Fruit fly (Drosophila melanogaster): ENCODE measurements around the gene CG11815.

The CG11815 gene

DNA sequence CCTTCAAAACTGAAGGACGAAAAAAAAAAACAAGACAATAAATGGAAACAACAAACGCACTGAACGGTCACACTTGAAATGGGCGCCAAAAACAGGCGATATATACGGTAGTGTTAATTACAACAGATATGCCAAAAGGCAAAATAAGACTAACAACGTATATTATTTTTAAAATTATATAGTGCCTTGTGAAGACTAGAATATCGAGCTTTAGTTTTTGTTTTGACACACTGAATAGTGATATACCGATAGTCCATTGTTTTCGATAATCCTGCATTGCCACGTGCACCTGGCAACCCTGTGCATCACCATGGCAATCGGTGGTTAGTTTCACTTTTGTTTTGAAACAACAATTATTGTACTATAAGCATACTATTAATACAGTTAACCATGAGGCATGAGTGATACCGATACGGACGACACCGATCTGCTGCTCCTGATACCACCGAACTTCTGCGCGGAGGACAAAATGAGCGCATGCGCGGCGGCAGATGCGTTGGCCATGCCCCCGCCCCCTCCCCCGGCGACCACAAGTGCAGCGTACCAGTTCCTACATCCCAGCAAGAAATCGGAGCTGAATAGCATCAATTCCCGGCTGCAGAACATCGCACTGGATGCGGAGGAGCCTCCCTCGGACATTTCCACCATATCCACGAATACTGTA lies 23.4 kb downstream of the CG11815 start, which contains the start of the genes mu2 and Cnb (continued):
- TF ChIP-seq CG12155 (GFP tag; optimal IDR thresholded peaks at IDR 0.05) (no peak), Hr3 (GFP tag; optimal IDR thresholded peaks at IDR 0.05) (no peak), CG1647 (GFP tag; optimal IDR thresholded peaks at IDR 0.05) (no peak), D19A (tag; optimal IDR thresholded peaks at IDR 0.05) (no peak), CG9215 (GFP tag; IDR thresholded peaks at IDR 0.05) (no peak), CG4820 (GFP tag; optimal IDR thresholded peaks at IDR 0.05) (no peak), Meics (GFP tag; optimal IDR thresholded peaks at IDR 0.05) (no peak), CG6854 (GFP tag; optimal IDR thresholded peaks at IDR 0.05) (no peak), CG7271 (tag; optimal IDR thresholded peaks at IDR 0.05) (no peak), ERR (GFP tag; optimal IDR thresholded peaks at IDR 0.05) (no peak), Deaf1 (tag; optimal IDR thresholded peaks at IDR 0.05) (no peak), CG17912 (GFP tag; optimal IDR thresholded peaks at IDR 0.05) (no peak), CG1792 (GFP tag; optimal IDR thresholded peaks at IDR 0.05) (no peak), chm (GFP tag; IDR thresholded peaks at IDR 0.05) (no peak), rib (GFP tag; IDR thresholded peaks at IDR 0.05) (no peak), hkb (optimal IDR thresholded peaks at IDR 0.05) (peak; percentile 25), hkb (GFP tag; IDR thresholded peaks at IDR 0.05) (no peak), HLH54F (GFP tag; optimal IDR thresholded peaks at IDR 0.05) (peak; percentile 20), lmd (GFP tag; IDR thresholded peaks at IDR 0.05) (no peak), NC2α (GFP tag; optimal IDR thresholded peaks at IDR 0.05) (no peak), BEAF-32 (GFP tag; optimal IDR thresholded peaks at IDR 0.05) (peak; percentile 89), Sin3A (optimal IDR thresholded peaks at IDR 0.05) (peak; percentile 90), CG3281 (GFP tag; optimal IDR thresholded peaks at IDR 0.05) (no peak), wdn (GFP tag; IDR thresholded peaks at IDR 0.05) (no peak), Blimp-1 (GFP tag; optimal IDR thresholded peaks at IDR 0.05) (peak; percentile 91), cwo (GFP tag; optimal IDR thresholded peaks at IDR 0.05) (no peak), kay (GFP tag; optimal IDR thresholded peaks at IDR 0.05) (no peak), dysf (GFP tag; IDR thresholded peaks at IDR 0.05) (no peak), Mrtf (GFP tag; IDR thresholded peaks at IDR 0.05) (no peak), ssp (GFP tag; IDR thresholded peaks at IDR 0.05) (no peak), CG12744 (GFP tag; optimal IDR thresholded peaks at IDR 0.05) (no peak), HLH4C (GFP tag; IDR thresholded peaks at IDR 0.05; ENCODE audit: partially characterized antibody) (peak; percentile 72), CG3995 (GFP tag; optimal IDR thresholded peaks at IDR 0.05) (no peak), dan (GFP tag; IDR thresholded peaks at IDR 0.05) (no peak), Dip3 (GFP tag; optimal IDR thresholded peaks at IDR 0.05) (peak; percentile 15), CG7372 (GFP tag; IDR thresholded peaks at IDR 0.05) (no peak), stc (GFP tag; IDR thresholded peaks at IDR 0.05) (no peak), CG6654 (GFP tag; optimal IDR thresholded peaks at IDR 0.05) (no peak), CG30020 (tag; optimal IDR thresholded peaks at IDR 0.05) (no peak), CG12942 (GFP tag; optimal IDR thresholded peaks at IDR 0.05) (no peak), CG12391 (tag; optimal IDR thresholded peaks at IDR 0.05) (no peak), CG9932 (GFP tag; IDR thresholded peaks at IDR 0.05) (peak; percentile 73), CG16779 (GFP tag; IDR thresholded peaks at IDR 0.05) (no peak), Hr51 (GFP tag; optimal IDR thresholded peaks at IDR 0.05) (peak in 1 of 2 experiments; percentile 13), Nf-YC (tag; optimal IDR thresholded peaks at IDR 0.05) (no peak), CG17361 (GFP tag; IDR thresholded peaks at IDR 0.05) (no peak), sd (tag; optimal IDR thresholded peaks at IDR 0.05) (no peak), Gug (GFP tag; IDR thresholded peaks at IDR 0.05) (0 out of 4 replicates have a peak, but pooled peaks have one; percentile 27), CG17186 (GFP tag; optimal IDR thresholded peaks at IDR 0.05) (peak; percentile 34), Hr39 (optimal IDR thresholded peaks at IDR 0.05) (peak; percentile 48), CG8765 (GFP tag; IDR thresholded peaks at IDR 0.05) (no peak), danr (GFP tag; IDR thresholded peaks at IDR 0.05) (no peak), GATAe (GFP tag; conservative IDR thresholded peaks at IDR 0.05) (no peak)
